Worm (Caenorhabditis elegans) whole organism, young adult: ENCODE data around the gene W09D6.4.

Experiments
- B0019.2 ChIP-seq: fragments of 200-800 bp; sonication (Bioruptor generic); conservative IDR thresholded peaks from 2 replicates; pipeline ENCODE4 v1.3.6; 2022; ENCODE audit warnings: missing genetic modification reagents, missing genetic modification characterization, missing compliant biosample characterization
- B0336.3 ChIP-seq: fragments of 200-800 bp; sonication (Bioruptor generic); IDR thresholded peaks from 2 replicates; pipeline ENCODE4 v1.3.6; 2022; ENCODE audit warnings: missing genetic modification characterization, missing compliant biosample characterization
- F10E7.11 ChIP-seq: sonication (generic microtip); optimal IDR thresholded peaks from 2 replicates; lab custom pipeline; 2017; ENCODE audit warnings: mild to moderate bottlenecking, missing genetic modification characterization, moderate library complexity, missing compliant biosample characterization
- F23B12.7 ChIP-seq: sonication (generic microtip); optimal IDR thresholded peaks from 2 replicates; lab custom pipeline; 2017; ENCODE audit warnings: missing genetic modification characterization, mild to moderate bottlenecking, missing compliant biosample characterization, antibody characterized with exemption, moderate library complexity; ENCODE audit not compliant: insufficient read depth
- F33H1.4 ChIP-seq: fragments of 200-800 bp; sonication (Bioruptor generic); IDR thresholded peaks from 2 replicates; pipeline ENCODE4 v1.3.6; 2022; ENCODE audit warnings: missing genetic modification reagents, missing genetic modification characterization, missing compliant biosample characterization
- F37B4.10 ChIP-seq: fragments of 200-800 bp; sonication (Bioruptor generic); IDR thresholded peaks from 2 replicates; pipeline ENCODE4 v1.3.6; 2022; ENCODE audit warnings: missing genetic modification characterization, missing compliant biosample characterization
- F49E8.2 ChIP-seq: sonication (generic microtip); optimal IDR thresholded peaks from 3 replicates; lab custom pipeline; 2017; ENCODE audit warnings: missing genetic modification characterization, mild to moderate bottlenecking, missing compliant biosample characterization, antibody characterized with exemption, moderate library complexity; ENCODE audit not compliant: insufficient read depth
- T07F8.4 ChIP-seq: sonication (generic microtip); optimal IDR thresholded peaks from 2 replicates; lab custom pipeline; 2016; ENCODE audit warnings: mild to moderate bottlenecking, missing genetic modification characterization, moderate library complexity, missing compliant biosample characterization
- T26A5.8 ChIP-seq: sonication (generic microtip); optimal IDR thresholded peaks from 2 replicates; lab custom pipeline; 2016; ENCODE audit warnings: missing genetic modification characterization, missing compliant biosample characterization
- Y53F4B.3 ChIP-seq: fragments of 200-800 bp; sonication (Bioruptor generic); IDR thresholded peaks from 2 replicates; pipeline ENCODE4 v1.3.6; 2022; ENCODE audit warnings: missing genetic modification reagents, missing genetic modification characterization, missing compliant biosample characterization
- ZK185.1 ChIP-seq: sonication (generic microtip); optimal IDR thresholded peaks from 2 replicates; lab custom pipeline; 2016; ENCODE audit warnings: mild to moderate bottlenecking, missing genetic modification characterization, missing compliant biosample characterization; ENCODE audit not compliant: poor library complexity, severe bottlenecking
- akir-1 ChIP-seq: fragments of 200-800 bp; sonication (Bioruptor generic); optimal IDR thresholded peaks from 2 replicates; lab custom pipeline; 2018; ENCODE audit warnings: mild to moderate bottlenecking, missing genetic modification characterization, moderate library complexity, missing compliant biosample characterization
- athp-1 ChIP-seq: sonication (generic microtip); optimal IDR thresholded peaks from 2 replicates; lab custom pipeline; 2017; ENCODE audit warnings: mild to moderate bottlenecking, missing genetic modification characterization, missing compliant biosample characterization
- ceh-100 ChIP-seq: fragments of 200-800 bp; sonication (Bioruptor generic); IDR thresholded peaks from 2 replicates; pipeline ENCODE4 v1.3.6; 2022; ENCODE audit warnings: missing genetic modification reagents, missing genetic modification characterization, missing compliant biosample characterization
- ceh-40 ChIP-seq: fragments of 200-800 bp; sonication (Bioruptor generic); IDR thresholded peaks from 2 replicates; pipeline ENCODE4 v1.3.6; 2022; ENCODE audit warnings: missing genetic modification characterization, missing compliant biosample characterization
- chd-7 ChIP-seq: sonication (generic microtip); optimal IDR thresholded peaks from 2 replicates; lab custom pipeline; 2016; ENCODE audit warnings: mild to moderate bottlenecking, missing genetic modification characterization, moderate library complexity, missing compliant biosample characterization
- dox-1 ChIP-seq: fragments of 200-800 bp; sonication (Bioruptor generic); IDR thresholded peaks from 2 replicates; pipeline ENCODE4 v1.3.6; 2022; ENCODE audit warnings: missing genetic modification reagents, missing genetic modification characterization, missing compliant biosample characterization
- dpl-1 ChIP-seq: fragments of 150-350 bp; optimal IDR thresholded peaks from 2 replicates; lab custom pipeline; 2014; ENCODE audit warnings: missing biosample characterization, missing genetic modification reagents, missing genetic modification characterization
- efl-1 ChIP-seq: fragments of 150-350 bp; optimal IDR thresholded peaks from 2 replicates; lab custom pipeline; 2014; ENCODE audit warnings: missing biosample characterization, missing genetic modification reagents, missing genetic modification characterization
- egl-18 ChIP-seq: fragments of 200-800 bp; sonication (Bioruptor generic); IDR thresholded peaks from 2 replicates; pipeline ENCODE4 v1.3.6; 2022; ENCODE audit warnings: missing genetic modification reagents, missing genetic modification characterization, missing compliant biosample characterization
- ekl-4 ChIP-seq: fragments of 200-800 bp; sonication (Bioruptor generic); IDR thresholded peaks from 2 replicates; pipeline ENCODE4 v1.3.6; 2022; ENCODE audit warnings: missing genetic modification reagents, missing genetic modification characterization, missing compliant biosample characterization
- him-1 ChIP-seq: sonication (generic microtip); optimal IDR thresholded peaks from 2 replicates; lab custom pipeline; 2016; ENCODE audit warnings: missing genotype, missing genetic modification reagents, missing genetic modification characterization, missing compliant biosample characterization
- lag-1 ChIP-seq: fragments of 200-800 bp; sonication (Bioruptor generic); IDR thresholded peaks from 2 replicates; pipeline ENCODE4 v1.3.6; 2022; ENCODE audit warnings: missing genetic modification reagents, missing genetic modification characterization, missing compliant biosample characterization
- lin-26 ChIP-seq: fragments of 200-800 bp; sonication (Bioruptor generic); IDR thresholded peaks from 2 replicates; pipeline ENCODE4 v1.3.6; 2022; ENCODE audit warnings: missing genetic modification reagents, missing genetic modification characterization, missing compliant biosample characterization
- lin-40 ChIP-seq: sonication (generic microtip); optimal IDR thresholded peaks from 2 replicates; lab custom pipeline; 2016; ENCODE audit warnings: missing genetic modification characterization, mild to moderate bottlenecking, missing compliant biosample characterization, missing genotype, missing genetic modification reagents
- lir-1 ChIP-seq: fragments of 200-800 bp; sonication (Bioruptor generic); conservative IDR thresholded peaks from 2 replicates; pipeline ENCODE4 v1.3.6; 2022; ENCODE audit warnings: missing genetic modification reagents, missing genetic modification characterization, missing compliant biosample characterization
- madf-10 ChIP-seq: sonication (generic microtip); optimal IDR thresholded peaks from 2 replicates; lab custom pipeline; 2016; ENCODE audit warnings: mild to moderate bottlenecking, missing genetic modification characterization, missing compliant biosample characterization
- nfya-1 ChIP-seq: sonication (generic microtip); optimal IDR thresholded peaks from 2 replicates; lab custom pipeline; 2017; ENCODE audit warnings: antibody characterized with exemption, missing compliant biosample characterization, missing genetic modification characterization, borderline replicate concordance; ENCODE audit not compliant: insufficient read depth
- nfyb-1 ChIP-seq: fragments of 200-800 bp; sonication (Bioruptor generic); IDR thresholded peaks from 2 replicates; pipeline ENCODE4 v1.3.6; 2022; ENCODE audit warnings: missing genetic modification reagents, missing genetic modification characterization, missing compliant biosample characterization
- nhr-120 ChIP-seq: fragments of 200-800 bp; sonication (Bioruptor generic); IDR thresholded peaks from 2 replicates; pipeline ENCODE4 v1.3.6; 2022; ENCODE audit warnings: missing genetic modification characterization, missing compliant biosample characterization
- pbrm-1 ChIP-seq: fragments of 200-800 bp; sonication (Bioruptor generic); IDR thresholded peaks from 2 replicates; pipeline ENCODE4 v1.3.6; 2022; ENCODE audit warnings: missing genetic modification reagents, missing genetic modification characterization, missing compliant biosample characterization
- pha-4 ChIP-seq: fragments of 150-350 bp; sonication (generic microtip); optimal IDR thresholded peaks from 2 replicates; lab custom pipeline; 2014; ENCODE audit warnings: missing biosample characterization, missing genetic modification reagents, missing genetic modification characterization
- rcor-1 ChIP-seq: fragments of 200-800 bp; sonication (Bioruptor generic); IDR thresholded peaks from 2 replicates; pipeline ENCODE4 v1.3.6; 2022; ENCODE audit warnings: missing genetic modification reagents, missing genetic modification characterization, missing compliant biosample characterization
- rec-8 ChIP-seq, 2 experiments: sonication (generic microtip); optimal IDR thresholded peaks; 2 replicates each; lab custom pipeline; 2016; ENCODE audit warnings: mild to moderate bottlenecking in 2 of 2, missing genetic modification characterization in 2 of 2, missing genetic modification reagents in 2 of 2, missing genotype in 2 of 2, missing biosample characterization in 1 of 2, missing compliant biosample characterization in 1 of 2, moderate library complexity in 1 of 2
- tbx-9 ChIP-seq: sonication (generic microtip); optimal IDR thresholded peaks from 2 replicates; lab custom pipeline; 2016; ENCODE audit warnings: borderline replicate concordance, missing genetic modification characterization, inconsistent platforms, missing compliant biosample characterization
- unc-130 ChIP-seq: sonication (generic microtip); optimal IDR thresholded peaks from 2 replicates; lab custom pipeline; 2016; ENCODE audit warnings: missing genetic modification reagents, missing genetic modification characterization, missing compliant biosample characterization
- zim-3 ChIP-seq: sonication (generic microtip); optimal IDR thresholded peaks from 2 replicates; lab custom pipeline; 2017; ENCODE audit warnings: mild to moderate bottlenecking, missing genetic modification characterization, moderate library complexity, missing compliant biosample characterization
- ztf-26 ChIP-seq: sonication (generic microtip); optimal IDR thresholded peaks from 2 replicates; lab custom pipeline; 2017; ENCODE audit warnings: missing genetic modification characterization, missing compliant biosample characterization
- ztf-28 ChIP-seq: fragments of 200-800 bp; sonication (Bioruptor generic); IDR thresholded peaks from 2 replicates; pipeline ENCODE4 v1.3.6; 2022; ENCODE audit warnings: missing genetic modification reagents, missing genetic modification characterization, missing compliant biosample characterization

The W09D6.4 gene

ce11 chrIII:11091651-11092278 is 12.2 kb downstream of the W09D6.4 start (continued):
- no peak for TF ChIP-seq lag-1 (GFP tag; lab: Robert Waterston, UW)
- TF ChIP-seq dpl-1 (GFP tag; lab: Kevin White, UChicago) = no peak
- TF ChIP-seq ekl-4 (GFP tag; lab: Robert Waterston, UW) = no peak
- TF ChIP-seq B0019.2 = 0 out of 2 replicates have a peak, but pooled peaks have one; percentile 20
- TF ChIP-seq ztf-28 (GFP tag; lab: Robert Waterston, UW) = peak; percentile 64; the same call in 1 of the 2 replicates
- TF ChIP-seq F49E8.2 (tag; lab: Kevin White, UChicago) = no peak
- TF ChIP-seq pbrm-1 (GFP tag; lab: Robert Waterston, UW) = no peak
- no peak for TF ChIP-seq rcor-1
- TF ChIP-seq F23B12.7 (tag; lab: Kevin White, UChicago) = no peak
- TF ChIP-seq athp-1 (tag; lab: Kevin White, UChicago) = no peak
- TF ChIP-seq pha-4 (tag; lab: Kevin White, UChicago) = no peak

- no peak for TF ChIP-seq nfyb-1 (GFP tag; lab: Robert Waterston, UW)
- no peak for TF ChIP-seq zim-3 (tag; lab: Kevin White, UChicago)
- TF ChIP-seq Y53F4B.3 = no peak
- no peak for TF ChIP-seq egl-18 (GFP tag; lab: Robert Waterston, UW)
- TF ChIP-seq tbx-9 (tag; lab: Kevin White, UChicago) = no peak
- TF ChIP-seq chd-7 (tag; lab: Kevin White, UChicago) = no peak
- TF ChIP-seq lin-40 (tag; lab: Kevin White, UChicago) = no peak
- peak; percentile 83 for TF ChIP-seq ceh-100 (GFP tag; lab: Robert Waterston, UW)
- no peak for TF ChIP-seq B0336.3 (GFP tag; lab: Robert Waterston, UW)
- TF ChIP-seq unc-130 (GFP tag; lab: Kevin White, UChicago) = peak; percentile 72
- TF ChIP-seq lin-26 (GFP tag; lab: Robert Waterston, UW) = no peak
- no peak for TF ChIP-seq nhr-120 (GFP tag; lab: Robert Waterston, UW)
- peak; percentile 38 for TF ChIP-seq him-1 (tag; lab: Kevin White, UChicago)
- TF ChIP-seq madf-10 = no peak
- no peak for TF ChIP-seq nfya-1 (tag; lab: Kevin White, UChicago)
- no peak for TF ChIP-seq ceh-40 (GFP tag; lab: Robert Waterston, UW)
- no peak for TF ChIP-seq T07F8.4 (tag; lab: Kevin White, UChicago)
- no peak for TF ChIP-seq T26A5.8 (tag; lab: Kevin White, UChicago)
- TF ChIP-seq F33H1.4 (GFP tag; lab: Robert Waterston, UW) = no peak
- no peak for TF ChIP-seq akir-1 (GFP tag; lab: Kevin White, UChicago)
- TF ChIP-seq rec-8 (tag; optimal IDR thresholded peaks at IDR 0.05; lab: Kevin White, UChicago) = no peak
- no peak for TF ChIP-seq F10E7.11 (tag; lab: Kevin White, UChicago)
- 0 out of 2 replicates have a peak, but pooled peaks have one; percentile 22 for TF ChIP-seq dox-1
- TF ChIP-seq ztf-26 = no peak
- TF ChIP-seq efl-1 (GFP tag; lab: Kevin White, UChicago) = no peak
- TF ChIP-seq F37B4.10 (GFP tag; lab: Robert Waterston, UW) = no peak
- TF ChIP-seq ZK185.1 (tag; lab: Kevin White, UChicago) = no peak
- no peak for TF ChIP-seq lir-1
Measured at ce11 chrIII:11093489-11093888, 13.9 kb downstream of the W09D6.4 start.
